Worm (Caenorhabditis elegans) whole organism, L4/young adult: ENCODE measurements around the gene F25B4.8.

Experiments
- W03F9.2 ChIP-seq: fragments of 150-350 bp; optimal IDR thresholded peaks from 2 replicates; lab custom pipeline; 2014; ENCODE audit warnings: missing biosample characterization, missing genetic modification characterization
- him-1 ChIP-seq: sonication (generic microtip); optimal IDR thresholded peaks from 2 replicates; lab custom pipeline; 2016; ENCODE audit warnings: missing genotype, missing genetic modification reagents, missing genetic modification characterization, missing compliant biosample characterization

- TF ChIP-seq him-1 = no peak
- no peak for TF ChIP-seq W03F9.2
Measured at ce11 chrV:5660604-5661209, 30.8 kb downstream of the F25B4.8 start, which contains the start of the genes mut-14 and C14C11.2.
